Worm (Caenorhabditis elegans) whole organism, young adult: ENCODE measurements around the gene H23L24.4.

Source experiments
- egl-44 ChIP-seq: fragments of 200-800 bp; sonication (Bioruptor generic); IDR thresholded peaks from 2 replicates; pipeline ENCODE4 v1.3.6; 2022; ENCODE audit warnings: missing genetic modification reagents, missing genetic modification characterization, missing compliant biosample characterization
- egrh-3 ChIP-seq: fragments of 200-800 bp; sonication (Bioruptor generic); IDR thresholded peaks from 2 replicates; pipeline ENCODE4 v1.3.6; 2022; ENCODE audit warnings: missing genetic modification reagents, missing genetic modification characterization, missing compliant biosample characterization
- hmg-1.2 ChIP-seq: fragments of 200-800 bp; sonication (Bioruptor generic); IDR thresholded peaks from 2 replicates; pipeline ENCODE4 v1.3.6; 2022; ENCODE audit warnings: missing genetic modification reagents, missing genetic modification characterization, missing compliant biosample characterization
- nfyb-1 ChIP-seq: fragments of 200-800 bp; sonication (Bioruptor generic); IDR thresholded peaks from 2 replicates; pipeline ENCODE4 v1.3.6; 2022; ENCODE audit warnings: missing genetic modification reagents, missing genetic modification characterization, missing compliant biosample characterization
- snpc-4 ChIP-seq, 5 experiments: fragments of 150-350 bp in 1 of 5; sonication (generic microtip) in 4 of 5; optimal IDR thresholded peaks; 2 replicates each; lab custom pipeline; 2014 to 2018; ENCODE audit warnings: missing genetic modification characterization in 5 of 5, missing biosample characterization in 3 of 5, antibody characterized with exemption in 2 of 5, mild to moderate bottlenecking in 2 of 5, missing compliant biosample characterization in 2 of 5, missing genotype in 2 of 5, moderate library complexity in 2 of 5, missing genetic modification reagents in 1 of 5

- TF ChIP-seq hmg-1.2 (GFP tag; lab: Robert Waterston, UW) (no peak), egrh-3 (GFP tag; lab: Robert Waterston, UW) (no peak), egl-44 (no peak), nfyb-1 (GFP tag; lab: Robert Waterston, UW) (no peak), snpc-4 (GFP tag; optimal IDR thresholded peaks at IDR 0.05; lab: Kevin White, UChicago) (no peak), snpc-4 (tag; optimal IDR thresholded peaks at IDR 0.05; lab: Kevin White, UChicago) (no peak)
Observed at ce11 chrIV:8653592-8653991, 51.8 kb downstream of the H23L24.4 start, which contains the start of gene C49C8.5.
